Worm (Caenorhabditis elegans): ENCODE data around the gene srx-96.

- no peak for TF ChIP-seq pha-4 (tag; optimal IDR thresholded peaks at IDR 0.05)
- no peak for TF ChIP-seq F23B12.7 (tag; optimal IDR thresholded peaks at IDR 0.05; ENCODE audit: insufficient read depth)
- no peak for TF ChIP-seq sptf-2 (GFP tag; optimal IDR thresholded peaks at IDR 0.05)
- no peak for TF ChIP-seq ama-1 (optimal IDR thresholded peaks at IDR 0.05)
- TF ChIP-seq ama-1 (GFP tag; optimal IDR thresholded peaks at IDR 0.05): no peak
- TF ChIP-seq mel-28 (tag; optimal IDR thresholded peaks at IDR 0.05; ENCODE audit: borderline replicate concordance): no peak
- TF ChIP-seq cebp-2 (GFP tag; IDR thresholded peaks at IDR 0.05): no peak
- TF ChIP-seq unc-62 (GFP tag; optimal IDR thresholded peaks at IDR 0.05): no peak
Measured at ce11 chrV:13730762-13731161, 19.6 kb downstream of the srx-96 start, which contains the start of gene dct-17.
